Worm (Caenorhabditis elegans) whole organism, L3 larva: ENCODE data around the gene bath-39.
A peak's percentile ranks its signal among the peaks of the same experiment; 100 is the strongest.

Experiments used
- R02D3.7 ChIP-seq: fragments of 150-350 bp; optimal IDR thresholded peaks from 2 replicates; lab custom pipeline; 2014; ENCODE audit warnings: missing biosample characterization, missing genetic modification characterization
- ZK546.5 ChIP-seq: sonication (generic microtip); optimal IDR thresholded peaks from 2 replicates; lab custom pipeline; 2017; ENCODE audit warnings: missing biosample characterization, missing genetic modification characterization
- aly-2 ChIP-seq: fragments of 150-350 bp; optimal IDR thresholded peaks from 2 replicates; lab custom pipeline; 2014; ENCODE audit warnings: missing biosample characterization, missing genetic modification characterization
- ama-1 ChIP-seq: fragments of 150-350 bp; optimal IDR thresholded peaks from 2 replicates; lab custom pipeline; 2018
- ceh-16 ChIP-seq: sonication (generic microtip); optimal IDR thresholded peaks from 2 replicates; lab custom pipeline; 2017; ENCODE audit warnings: missing biosample characterization, missing genetic modification characterization
- ceh-28 ChIP-seq: fragments of 150-350 bp; optimal IDR thresholded peaks from 2 replicates; lab custom pipeline; 2014; ENCODE audit warnings: missing biosample characterization, missing genetic modification reagents, missing genetic modification characterization
- ceh-82 ChIP-seq: fragments of 150-350 bp; optimal IDR thresholded peaks from 2 replicates; lab custom pipeline; 2014; ENCODE audit warnings: missing biosample characterization, missing genetic modification characterization
- ceh-9 ChIP-seq: sonication (generic microtip); optimal IDR thresholded peaks from 2 replicates; lab custom pipeline; 2018; ENCODE audit warnings: missing biosample characterization, missing genetic modification characterization
- daf-12 ChIP-seq: fragments of 150-350 bp; optimal IDR thresholded peaks from 2 replicates; lab custom pipeline; 2014; ENCODE audit warnings: missing biosample characterization, missing genetic modification reagents, missing genetic modification characterization
- egl-27 ChIP-seq: sonication (generic microtip); optimal IDR thresholded peaks from 4 replicates; lab custom pipeline; 2017; ENCODE audit warnings: missing biosample characterization, missing genetic modification reagents, missing genetic modification characterization
- egl-5 ChIP-seq: fragments of 150-350 bp; optimal IDR thresholded peaks from 2 replicates; lab custom pipeline; 2017; ENCODE audit warnings: missing biosample characterization, missing genetic modification reagents, missing genetic modification characterization, inconsistent platforms
- elt-1 ChIP-seq: fragments of 150-350 bp; optimal IDR thresholded peaks from 2 replicates; lab custom pipeline; 2014; ENCODE audit warnings: missing biosample characterization, missing genetic modification characterization
- elt-2 ChIP-seq: sonication (generic microtip); optimal IDR thresholded peaks from 2 replicates; lab custom pipeline; 2016; ENCODE audit warnings: missing genetic modification reagents, mild to moderate bottlenecking, missing genetic modification characterization, missing compliant biosample characterization
- elt-3 ChIP-seq, 3 experiments: fragments of 150-350 bp in 1 of 3; sonication (generic microtip) in 2 of 3; optimal IDR thresholded peaks; 2 replicates in 2 of 3; 4 replicates in 1 of 3; lab custom pipeline; 2014 to 2017; ENCODE audit warnings: missing biosample characterization in 3 of 3, missing genetic modification characterization in 3 of 3
- eor-1 ChIP-seq, 2 experiments: fragments of 150-350 bp; optimal IDR thresholded peaks; 2 replicates each; lab custom pipeline; 2014 to 2018; ENCODE audit warnings: missing biosample characterization in 2 of 2, missing genetic modification characterization in 2 of 2
- fkh-10 ChIP-seq: sonication (generic microtip); optimal IDR thresholded peaks from 2 replicates; lab custom pipeline; 2017; ENCODE audit warnings: missing biosample characterization, missing genetic modification reagents, missing genetic modification characterization
- fkh-2 ChIP-seq: fragments of 150-350 bp; optimal IDR thresholded peaks from 2 replicates; lab custom pipeline; 2014; ENCODE audit warnings: missing biosample characterization, missing genetic modification reagents, missing genetic modification characterization
- hmg-11 ChIP-seq: sonication (generic microtip); optimal IDR thresholded peaks from 2 replicates; lab custom pipeline; 2016; ENCODE audit warnings: missing genetic modification characterization, missing compliant biosample characterization
- jun-1 ChIP-seq: fragments of 150-350 bp; optimal IDR thresholded peaks from 2 replicates; lab custom pipeline; 2014; ENCODE audit warnings: missing biosample characterization, missing genetic modification reagents, missing genetic modification characterization
- lin-15B ChIP-seq: fragments of 150-350 bp; optimal IDR thresholded peaks from 2 replicates; lab custom pipeline; 2014; ENCODE audit warnings: missing biosample characterization, missing genetic modification characterization
- lin-39 ChIP-seq: fragments of 150-350 bp; optimal IDR thresholded peaks from 2 replicates; lab custom pipeline; 2018; ENCODE audit warnings: missing biosample characterization, missing genetic modification reagents, missing genetic modification characterization
- lsy-12 ChIP-seq: sonication (generic microtip); optimal IDR thresholded peaks from 2 replicates; lab custom pipeline; 2016; ENCODE audit warnings: mild to moderate bottlenecking, missing genetic modification characterization, missing compliant biosample characterization
- mdl-1 ChIP-seq: fragments of 150-350 bp; optimal IDR thresholded peaks from 2 replicates; lab custom pipeline; 2014; ENCODE audit warnings: missing biosample characterization, missing genetic modification characterization
- mml-1 ChIP-seq: fragments of 150-350 bp; sonication (generic microtip); optimal IDR thresholded peaks from 3 replicates; lab custom pipeline; 2014; ENCODE audit warnings: missing biosample characterization, missing genetic modification characterization
- nfya-1 ChIP-seq: sonication (generic microtip); optimal IDR thresholded peaks from 2 replicates; lab custom pipeline; 2017; ENCODE audit warnings: missing genetic modification characterization, mild to moderate bottlenecking, missing compliant biosample characterization, antibody characterized with exemption, moderate library complexity; ENCODE audit not compliant: insufficient read depth
- nhr-11 ChIP-seq: fragments of 150-350 bp; optimal IDR thresholded peaks from 2 replicates; lab custom pipeline; 2014; ENCODE audit warnings: missing biosample characterization, missing genetic modification characterization
- nhr-12 ChIP-seq: fragments of 150-350 bp; optimal IDR thresholded peaks from 2 replicates; lab custom pipeline; 2014; ENCODE audit warnings: missing biosample characterization, missing genetic modification characterization
- nhr-23 ChIP-seq: fragments of 150-350 bp; optimal IDR thresholded peaks from 2 replicates; lab custom pipeline; 2014; ENCODE audit warnings: missing biosample characterization, missing genetic modification reagents, missing genetic modification characterization
- nhr-237 ChIP-seq: fragments of 150-350 bp; optimal IDR thresholded peaks from 2 replicates; lab custom pipeline; 2014; ENCODE audit warnings: missing biosample characterization, missing genetic modification characterization
- nhr-25 ChIP-seq: sonication (generic microtip); optimal IDR thresholded peaks from 2 replicates; lab custom pipeline; 2017; ENCODE audit warnings: missing biosample characterization, missing genetic modification characterization
- nhr-43 ChIP-seq: sonication (generic microtip); optimal IDR thresholded peaks from 2 replicates; lab custom pipeline; 2016; ENCODE audit warnings: mild to moderate bottlenecking, missing genetic modification characterization, missing compliant biosample characterization; ENCODE audit not compliant: poor library complexity, severe bottlenecking
- nhr-76 ChIP-seq: fragments of 150-350 bp; sonication (generic microtip); optimal IDR thresholded peaks from 5 replicates; lab custom pipeline; 2014; ENCODE audit warnings: missing biosample characterization, missing genetic modification characterization
- nhr-77 ChIP-seq: fragments of 150-350 bp; optimal IDR thresholded peaks from 2 replicates; lab custom pipeline; 2014; ENCODE audit warnings: missing biosample characterization, missing genetic modification characterization
- pha-4 ChIP-seq: fragments of 150-350 bp; optimal IDR thresholded peaks from 2 replicates; lab custom pipeline; 2014; ENCODE audit warnings: missing biosample characterization, missing genetic modification reagents, missing genetic modification characterization
- pqm-1 ChIP-seq: fragments of 150-350 bp; optimal IDR thresholded peaks from 2 replicates; lab custom pipeline; 2017; ENCODE audit warnings: missing biosample characterization, missing genetic modification characterization, inconsistent platforms
- sea-2 ChIP-seq: fragments of 150-350 bp; sonication (generic microtip); optimal IDR thresholded peaks from 4 replicates; lab custom pipeline; 2014; ENCODE audit warnings: missing biosample characterization, missing genetic modification reagents, missing genetic modification characterization
- skn-1 ChIP-seq: fragments of 150-350 bp; optimal IDR thresholded peaks from 2 replicates; lab custom pipeline; 2014; ENCODE audit warnings: missing biosample characterization, missing genetic modification characterization
- snpc-4 ChIP-seq: fragments of 150-350 bp; optimal IDR thresholded peaks from 2 replicates; lab custom pipeline; 2014; ENCODE audit warnings: missing biosample characterization, missing genetic modification characterization
- tbx-2 ChIP-seq: sonication (generic microtip); optimal IDR thresholded peaks from 2 replicates; lab custom pipeline; 2016; ENCODE audit warnings: mild to moderate bottlenecking, missing genetic modification characterization, missing compliant biosample characterization
- unc-39 ChIP-seq: sonication (generic microtip); optimal IDR thresholded peaks from 4 replicates; lab custom pipeline; 2017; ENCODE audit warnings: missing biosample characterization, missing genetic modification characterization
- unc-62 ChIP-seq: fragments of 150-350 bp; sonication (generic microtip); optimal IDR thresholded peaks from 4 replicates; lab custom pipeline; 2014; ENCODE audit warnings: missing biosample characterization, missing genetic modification reagents, missing genetic modification characterization
- zag-1 ChIP-seq: fragments of 150-350 bp; optimal IDR thresholded peaks from 2 replicates; lab custom pipeline; 2014; ENCODE audit warnings: missing biosample characterization, missing genetic modification characterization
- ztf-11 ChIP-seq: fragments of 150-350 bp; optimal IDR thresholded peaks from 2 replicates; lab custom pipeline; 2014; ENCODE audit warnings: missing biosample characterization, missing genetic modification characterization
- ztf-4 ChIP-seq: fragments of 150-350 bp; optimal IDR thresholded peaks from 2 replicates; lab custom pipeline; 2014; ENCODE audit warnings: missing biosample characterization, missing genetic modification characterization

Gene bath-39

ce11 chrV:13457858-13458257, 1.4 kb upstream of the bath-39 start, which contains the start of gene F25H9.2:
TSS of gene F25H9.2 (plus strand) at chrV:13458083.
- TF ChIP-seq hmg-11 (tag; lab: Kevin White, UChicago), result peak; percentile 39
- TF ChIP-seq ceh-28 (tag; lab: Kevin White, UChicago), result no peak
- no peak for TF ChIP-seq nhr-76
- TF ChIP-seq elt-3 (tag; optimal IDR thresholded peaks at IDR 0.05; lab: Kevin White, UChicago), result no peak
- TF ChIP-seq lin-15B, result peak; percentile 20
- TF ChIP-seq ztf-4 (tag; lab: Kevin White, UChicago), result no peak
- no peak for TF ChIP-seq nhr-77 (tag; lab: Kevin White, UChicago)
- TF ChIP-seq mml-1 (tag; lab: Kevin White, UChicago), result no peak
- TF ChIP-seq elt-2 (tag; lab: Kevin White, UChicago), result peak; percentile 5

ce11 chrV:13462974-13463373, 3.7 kb downstream of the bath-39 start, which contains the start of gene frm-10:
TSS of gene frm-10 (plus strand) at chrV:13463207.
- TF ChIP-seq lsy-12 (tag; lab: Kevin White, UChicago), result peak; percentile 9
- TF ChIP-seq tbx-2, result no peak
- peak; percentile 45 for TF ChIP-seq lin-39 (tag; lab: Kevin White, UChicago)
- no peak for TF ChIP-seq ZK546.5 (tag; lab: Kevin White, UChicago)
- no peak for TF ChIP-seq ztf-4 (tag; lab: Kevin White, UChicago)
- TF ChIP-seq ama-1 (lab: Kevin White, UChicago), result no peak
- peak; percentile 100 for TF ChIP-seq pqm-1 (tag; lab: Kevin White, UChicago)
- TF ChIP-seq unc-39, result no peak
- TF ChIP-seq lin-15B, result peak; percentile 53
- no peak for TF ChIP-seq nhr-12 (tag; lab: Kevin White, UChicago)
- no peak for TF ChIP-seq daf-12 (tag; lab: Kevin White, UChicago)
- peak; percentile 87 for TF ChIP-seq pha-4
- TF ChIP-seq fkh-10, result no peak
- TF ChIP-seq jun-1 (tag; lab: Kevin White, UChicago), result peak; percentile 28
- no peak for TF ChIP-seq nhr-76
- TF ChIP-seq egl-5 (tag; lab: Kevin White, UChicago), result no peak
- peak; percentile 12 for TF ChIP-seq nhr-43 (tag; lab: Kevin White, UChicago)
- no peak for TF ChIP-seq fkh-2
- peak; percentile 31 for TF ChIP-seq nhr-11 (tag; lab: Kevin White, UChicago)
- TF ChIP-seq nhr-23, result peak; percentile 53
- peak; percentile 28 for TF ChIP-seq skn-1 (tag; lab: Kevin White, UChicago)
- TF ChIP-seq hmg-11 (tag; lab: Kevin White, UChicago), result peak; percentile 90
- TF ChIP-seq aly-2, result no peak
- peak; percentile 51 for TF ChIP-seq snpc-4 (tag; lab: Kevin White, UChicago)
- TF ChIP-seq elt-3 (tag; optimal IDR thresholded peaks at IDR 0.05; lab: Kevin White, UChicago), result no peak
- no peak for TF ChIP-seq ztf-11 (tag; lab: Kevin White, UChicago)
- TF ChIP-seq mdl-1, result no peak
- TF ChIP-seq elt-2 (tag; lab: Kevin White, UChicago), result peak; percentile 89
- no peak for TF ChIP-seq egl-27
- TF ChIP-seq ceh-28 (tag; lab: Kevin White, UChicago), result peak; percentile 68
- TF ChIP-seq R02D3.7 (tag; lab: Kevin White, UChicago), result no peak
- no peak for TF ChIP-seq unc-62 (GFP tag; lab: Kevin White, UChicago)
- TF ChIP-seq zag-1 (tag; lab: Kevin White, UChicago), result no peak
- peak; percentile 67 for TF ChIP-seq nfya-1 (tag; lab: Kevin White, UChicago)
- TF ChIP-seq nhr-25 (tag; lab: Kevin White, UChicago), result peak; percentile 36
- no peak for TF ChIP-seq ceh-9
- no peak for TF ChIP-seq eor-1 (tag; optimal IDR thresholded peaks at IDR 0.05; lab: Kevin White, UChicago)
- no peak for TF ChIP-seq mml-1 (tag; lab: Kevin White, UChicago)

DNA sequence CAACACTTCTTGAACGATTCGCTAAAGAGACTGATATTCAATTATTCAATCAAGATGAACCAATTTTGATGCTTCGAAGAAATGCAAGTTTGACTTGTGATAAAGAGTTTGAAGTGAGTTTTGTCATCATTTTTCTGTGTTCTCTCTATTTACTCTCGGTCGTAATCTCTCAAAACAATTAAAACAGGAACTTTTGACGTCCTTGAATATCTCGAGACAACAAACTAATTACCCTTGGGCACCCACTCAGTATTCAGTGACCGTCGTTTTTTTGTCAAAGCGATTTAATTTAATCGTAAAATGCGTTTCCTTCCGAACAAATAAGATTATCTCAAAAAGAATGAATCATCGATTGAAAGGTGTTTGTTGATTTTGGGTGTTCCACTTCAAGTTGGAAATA, 4.9 kb downstream of the bath-39 start:
- TF ChIP-seq snpc-4 (tag; lab: Kevin White, UChicago), result no peak
- no peak for TF ChIP-seq nhr-77 (tag; lab: Kevin White, UChicago)
- TF ChIP-seq daf-12 (tag; lab: Kevin White, UChicago), result no peak
- TF ChIP-seq egl-5 (tag; lab: Kevin White, UChicago), result no peak
- TF ChIP-seq sea-2, result no peak
- no peak for TF ChIP-seq nfya-1 (tag; lab: Kevin White, UChicago)
- no peak for TF ChIP-seq ceh-16 (tag; lab: Kevin White, UChicago)
- TF ChIP-seq nhr-43 (tag; lab: Kevin White, UChicago), result no peak
- TF ChIP-seq eor-1 (tag; optimal IDR thresholded peaks at IDR 0.05; lab: Kevin White, UChicago), result no peak
- TF ChIP-seq aly-2, result no peak
- no peak for TF ChIP-seq elt-1 (tag; lab: Kevin White, UChicago)
- no peak for TF ChIP-seq fkh-10
- no peak for TF ChIP-seq nhr-23
- peak; percentile 49 for TF ChIP-seq skn-1 (tag; lab: Kevin White, UChicago)
- no peak for TF ChIP-seq zag-1 (tag; lab: Kevin White, UChicago)
- no peak for TF ChIP-seq R02D3.7 (tag; lab: Kevin White, UChicago)
- TF ChIP-seq nhr-25 (tag; lab: Kevin White, UChicago), result peak; percentile 34
- peak; percentile 9 for TF ChIP-seq elt-2 (tag; lab: Kevin White, UChicago)
- TF ChIP-seq ceh-82 (tag; lab: Kevin White, UChicago), result no peak
- TF ChIP-seq ZK546.5 (tag; lab: Kevin White, UChicago), result no peak
- TF ChIP-seq fkh-2, result no peak
- TF ChIP-seq nhr-237, result no peak
